Fruit fly (Drosophila melanogaster) whole organism, adult: Measurements from ENCODE around the gene foxo.
A peak's percentile ranks its signal among the peaks of the same experiment; 100 is the strongest.

Experiments
- CG11617 ChIP-seq: fragments of 200-800 bp; sonication (Bioruptor generic); optimal IDR thresholded peaks from 2 replicates; lab custom pipeline; 2017; ENCODE audit warnings: mild to moderate bottlenecking, missing biosample characterization, missing genetic modification reagents, missing genetic modification characterization
- CG12768 ChIP-seq: fragments of 200-800 bp; sonication (Bioruptor generic); optimal IDR thresholded peaks from 2 replicates; lab custom pipeline; 2017; ENCODE audit warnings: missing biosample characterization, missing genetic modification characterization, mild to moderate bottlenecking, moderate library complexity, missing genetic modification reagents
- CG14711 ChIP-seq: fragments of 200-800 bp; sonication (Bioruptor generic); optimal IDR thresholded peaks from 2 replicates; lab custom pipeline; 2018; ENCODE audit warnings: missing biosample characterization, mild to moderate bottlenecking, missing genetic modification characterization, moderate library complexity
- CG1620 ChIP-seq: fragments of 200-800 bp; sonication (Bioruptor generic); optimal IDR thresholded peaks from 2 replicates; lab custom pipeline; 2016; ENCODE audit warnings: missing biosample characterization, missing genetic modification characterization
- CG33017 ChIP-seq: fragments of 200-800 bp; sonication (Bioruptor generic); optimal IDR thresholded peaks from 2 replicates; lab custom pipeline; 2018; ENCODE audit warnings: missing biosample characterization, mild to moderate bottlenecking, missing genetic modification characterization, moderate library complexity
- CG5204 ChIP-seq: fragments of 200-800 bp; sonication (Bioruptor generic); optimal IDR thresholded peaks from 2 replicates; lab custom pipeline; 2016; ENCODE audit warnings: missing biosample characterization, missing genetic modification characterization
- CG7045 ChIP-seq: fragments of 200-800 bp; sonication (Bioruptor generic); optimal IDR thresholded peaks from 2 replicates; lab custom pipeline; 2017; ENCODE audit warnings: missing biosample characterization, mild to moderate bottlenecking, missing genetic modification characterization
- CG7101 ChIP-seq: fragments of 200-800 bp; sonication (Bioruptor generic); optimal IDR thresholded peaks from 2 replicates; lab custom pipeline; 2018; ENCODE audit warnings: missing biosample characterization, mild to moderate bottlenecking, missing genetic modification characterization, moderate library complexity
- Clk ChIP-seq: fragments of 200-800 bp; sonication (Bioruptor generic); optimal IDR thresholded peaks from 2 replicates; lab custom pipeline; 2017; ENCODE audit warnings: missing biosample characterization, missing genetic modification characterization
- Crg-1 ChIP-seq: fragments of 200-800 bp; sonication (Bioruptor generic); optimal IDR thresholded peaks from 2 replicates; lab custom pipeline; 2016; ENCODE audit warnings: missing biosample characterization, missing genetic modification characterization
- Hr96 ChIP-seq: fragments of 200-800 bp; sonication (Bioruptor generic); optimal IDR thresholded peaks from 2 replicates; lab custom pipeline; 2016; ENCODE audit warnings: missing biosample characterization, missing genetic modification characterization
- Mnt ChIP-seq: fragments of 200-800 bp; sonication (Bioruptor generic); optimal IDR thresholded peaks from 2 replicates; lab custom pipeline; 2016; ENCODE audit warnings: missing biosample characterization, mild to moderate bottlenecking, missing genetic modification characterization
- bab1 ChIP-seq: fragments of 200-800 bp; sonication (Bioruptor generic); optimal IDR thresholded peaks from 3 replicates; lab custom pipeline; 2019; ENCODE audit warnings: missing biosample characterization, mild to moderate bottlenecking, missing genetic modification characterization, moderate library complexity
- cic ChIP-seq: fragments of 200-800 bp; sonication (Bioruptor generic); optimal IDR thresholded peaks from 2 replicates; lab custom pipeline; 2017; ENCODE audit warnings: missing biosample characterization, mild to moderate bottlenecking, missing genetic modification characterization, moderate library complexity
- cnc ChIP-seq, 2 experiments: fragments of >200 bp; optimal IDR thresholded peaks; 2 replicates each; lab custom pipeline; 2017
- kay ChIP-seq: fragments of 200-800 bp; sonication (Bioruptor generic); peaks from one replicate; lab custom pipeline; 2016; ENCODE audit warnings: missing biosample characterization, missing genetic modification characterization, borderline replicate concordance
- ovo ChIP-seq: fragments of 200-800 bp; sonication (Bioruptor generic); optimal IDR thresholded peaks from 2 replicates; lab custom pipeline; 2016; ENCODE audit warnings: missing biosample characterization, missing genetic modification characterization
- pad ChIP-seq: fragments of 200-800 bp; sonication (Bioruptor generic); optimal IDR thresholded peaks from 3 replicates; lab custom pipeline; 2017; ENCODE audit warnings: missing biosample characterization, missing genetic modification characterization, mild to moderate bottlenecking, moderate library complexity, missing genetic modification reagents
- tj ChIP-seq: fragments of 200-800 bp; sonication (Bioruptor generic); optimal IDR thresholded peaks from 3 replicates; lab custom pipeline; 2017; ENCODE audit warnings: missing biosample characterization, mild to moderate bottlenecking, missing genetic modification characterization, moderate library complexity
- toe ChIP-seq: fragments of 200-800 bp; sonication (Bioruptor generic); optimal IDR thresholded peaks from 2 replicates; lab custom pipeline; 2016; ENCODE audit warnings: missing biosample characterization, missing genetic modification characterization

The foxo gene

DNA sequence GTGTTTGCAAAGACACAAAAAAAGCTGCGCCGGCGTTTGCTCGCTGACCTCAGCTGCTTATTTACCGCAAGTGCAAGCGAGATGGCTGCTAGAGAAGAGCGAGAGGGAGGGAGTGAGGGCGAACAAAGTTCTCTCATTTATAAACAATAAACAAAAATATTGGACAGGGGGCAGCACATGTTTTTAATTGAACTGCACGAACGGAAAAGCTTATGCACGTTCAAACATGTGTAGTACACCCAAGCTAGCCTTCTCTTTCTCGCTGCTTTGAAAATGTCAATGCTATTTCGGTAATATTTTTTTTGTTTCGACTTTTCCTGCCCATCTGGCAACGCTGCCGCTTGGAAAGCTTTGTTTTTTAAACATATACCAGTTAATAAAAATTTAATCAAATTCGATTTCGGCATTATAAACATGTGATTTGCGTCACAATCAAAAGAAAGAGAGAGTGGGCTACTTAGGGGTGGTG, 31.8 kb upstream of the foxo start:
- TF ChIP-seq ovo = peak; percentile 91
- TF ChIP-seq cic (GFP tag; lab: Kevin White, UChicago) = peak; percentile 98
- TF ChIP-seq kay (GFP tag; lab: Kevin White, UChicago) = peak; percentile 99
- TF ChIP-seq tj = peak; percentile 91
- peak; percentile 42 for TF ChIP-seq CG1620 (GFP tag; lab: Kevin White, UChicago)
- no peak for TF ChIP-seq cnc (optimal IDR thresholded peaks at IDR 0.05; lab: Kevin White, UChicago)
- TF ChIP-seq Hr96 = peak; percentile 71
- peak; percentile 75 for TF ChIP-seq toe (GFP tag; lab: Kevin White, UChicago)
- TF ChIP-seq pad (GFP tag; lab: Kevin White, UChicago) = peak; percentile 49
- peak; percentile 62 for TF ChIP-seq CG33017 (tag; lab: Kevin White, UChicago)
- peak; percentile 41 for TF ChIP-seq bab1 (GFP tag; lab: Kevin White, UChicago)
- peak; percentile 96 for TF ChIP-seq CG12768 (GFP tag; lab: Kevin White, UChicago)
- peak; percentile 99 for TF ChIP-seq Mnt (GFP tag; lab: Kevin White, UChicago)
- TF ChIP-seq Crg-1 = peak; percentile 46
- no peak for TF ChIP-seq CG5204 (GFP tag; lab: Kevin White, UChicago)
- peak; percentile 84 for TF ChIP-seq CG11617
- peak; percentile 75 for TF ChIP-seq CG7045 (GFP tag; lab: Kevin White, UChicago)
- TF ChIP-seq Clk (GFP tag; lab: Kevin White, UChicago) = peak; percentile 35
- peak; percentile 72 for TF ChIP-seq CG7101 (tag; lab: Kevin White, UChicago)
- no peak for TF ChIP-seq CG14711 (tag; lab: Kevin White, UChicago)

DNA sequence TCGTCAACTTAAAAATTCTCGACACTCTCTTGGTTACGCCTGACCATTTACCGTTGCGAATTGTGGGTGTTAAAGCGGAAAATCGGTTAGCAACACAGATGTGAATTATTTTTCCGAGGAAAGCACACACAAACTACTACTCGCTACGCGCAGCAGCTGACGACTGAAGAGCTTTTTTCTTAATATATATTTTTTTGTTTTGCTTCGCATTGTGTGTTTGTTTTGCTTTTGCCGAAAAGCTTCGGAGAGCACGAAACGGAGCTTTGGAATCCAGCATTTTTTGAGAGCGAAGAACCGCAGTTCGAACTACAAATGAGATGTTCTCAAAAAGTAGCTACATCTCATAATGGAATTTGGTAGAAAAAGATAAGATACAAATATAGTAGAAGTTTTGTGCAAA, 30.9 kb upstream of the foxo start:
- TF ChIP-seq tj = no peak
- peak; percentile 99 for TF ChIP-seq kay (GFP tag; lab: Kevin White, UChicago)
- TF ChIP-seq cic (GFP tag; lab: Kevin White, UChicago) = peak; percentile 65

DNA sequence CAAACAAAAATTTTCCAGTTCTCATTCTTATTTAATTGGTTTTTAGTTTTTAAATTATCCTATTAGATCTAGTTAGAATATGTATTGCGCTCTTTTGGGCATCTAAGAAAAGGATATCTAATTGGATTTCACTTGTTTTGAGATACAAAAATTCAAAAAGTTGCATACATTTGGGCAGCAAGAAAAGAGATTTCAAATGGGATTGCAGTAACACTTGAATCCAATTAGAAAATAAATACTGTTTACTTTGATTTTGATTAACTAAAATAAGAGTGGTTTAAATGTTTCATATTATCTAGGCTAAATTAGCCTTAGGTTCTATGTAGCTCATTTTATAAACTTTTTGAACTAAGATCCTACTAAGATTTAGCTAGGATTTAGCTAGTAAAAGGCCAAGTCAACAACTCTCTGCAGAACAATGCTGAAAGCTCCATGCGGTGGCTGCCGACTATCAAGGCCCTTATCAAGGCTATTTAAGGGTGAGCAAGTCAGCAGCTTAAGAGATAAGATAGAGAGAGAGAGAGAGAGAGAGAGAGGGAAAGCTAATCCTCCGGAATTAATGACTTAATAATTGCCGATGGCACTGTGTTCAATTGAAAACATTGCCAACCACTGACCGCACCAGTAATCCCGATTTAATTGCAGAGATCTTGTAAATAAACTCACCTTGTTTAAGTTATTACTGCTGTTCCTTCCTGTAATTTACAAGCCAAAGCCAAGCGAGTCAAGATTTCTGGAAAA, 30.4 kb upstream of the foxo start:
- TF ChIP-seq CG12768 (GFP tag; lab: Kevin White, UChicago) (peak; percentile 24), Mnt (GFP tag; lab: Kevin White, UChicago) (peak; percentile 5), CG7101 (tag; lab: Kevin White, UChicago) (no peak), cnc (optimal IDR thresholded peaks at IDR 0.05; lab: Kevin White, UChicago) (no peak), kay (GFP tag; lab: Kevin White, UChicago) (peak; percentile 84), ovo (no peak), CG14711 (tag; lab: Kevin White, UChicago) (no peak), Hr96 (no peak), tj (no peak), cic (GFP tag; lab: Kevin White, UChicago) (no peak), pad (GFP tag; lab: Kevin White, UChicago) (no peak), CG7045 (GFP tag; lab: Kevin White, UChicago) (no peak), bab1 (GFP tag; lab: Kevin White, UChicago) (no peak), CG33017 (tag; lab: Kevin White, UChicago) (no peak), Crg-1 (no peak), toe (GFP tag; lab: Kevin White, UChicago) (no peak), CG1620 (GFP tag; lab: Kevin White, UChicago) (no peak), CG11617 (no peak), Clk (GFP tag; lab: Kevin White, UChicago) (no peak), CG5204 (GFP tag; lab: Kevin White, UChicago) (no peak)

DNA sequence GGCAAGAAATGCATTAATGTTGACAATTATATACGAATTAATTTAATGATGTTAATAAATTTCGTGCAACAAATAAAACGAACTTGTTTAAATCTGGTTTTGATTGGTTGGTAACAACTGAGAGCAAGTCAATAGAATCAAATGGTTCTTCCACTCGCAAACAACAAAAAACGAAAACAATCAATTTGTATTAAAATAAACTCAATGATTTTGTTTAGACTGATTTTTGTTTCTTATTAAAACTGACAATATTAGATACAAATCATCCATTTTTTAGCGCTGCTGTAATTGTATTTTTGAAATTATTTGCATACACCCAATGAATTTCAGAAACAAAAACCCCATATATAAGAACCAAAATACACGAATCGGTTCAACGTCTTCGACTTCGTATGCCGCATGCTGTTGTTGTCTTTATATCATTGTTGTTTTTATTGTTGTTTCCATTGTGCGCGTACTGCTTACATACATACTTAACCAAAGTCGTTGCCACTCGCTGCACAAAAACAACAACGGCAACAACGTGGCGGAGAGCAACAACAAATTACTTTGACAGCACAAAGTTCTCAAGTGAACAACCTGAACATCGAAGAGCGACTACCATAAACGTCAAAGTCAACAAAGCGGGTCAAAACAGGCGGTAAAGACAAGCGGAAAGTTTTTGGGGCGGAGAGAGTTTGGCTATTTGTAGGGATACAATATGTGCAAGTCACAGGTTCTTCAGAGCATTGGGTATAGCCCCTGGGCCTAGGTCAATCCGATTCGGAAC, 29.6 kb upstream of the foxo start:
- TF ChIP-seq tj (peak; percentile 17), CG5204 (GFP tag; lab: Kevin White, UChicago) (no peak), cnc (optimal IDR thresholded peaks at IDR 0.05; lab: Kevin White, UChicago) (peak in 1 of 2 experiments; percentile 72)

DNA sequence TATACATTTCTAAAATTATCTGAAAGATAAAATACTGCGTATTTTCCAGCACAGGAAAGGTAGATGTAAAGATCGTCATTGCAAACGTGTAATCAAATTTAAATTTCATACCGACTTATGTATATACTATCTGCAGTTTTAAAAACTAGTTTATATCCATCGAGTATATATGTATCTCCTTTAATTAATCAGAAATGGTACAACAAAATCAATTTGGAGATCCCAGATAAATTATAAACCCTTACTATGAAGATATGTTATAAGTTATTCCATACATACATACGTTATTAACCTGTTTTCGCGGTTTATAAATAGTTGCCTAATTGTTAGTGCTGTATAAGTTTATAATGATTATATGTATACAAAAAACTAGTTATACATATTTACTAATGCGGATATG, 28.6 kb upstream of the foxo start:
- TF ChIP-seq CG14711 (tag; lab: Kevin White, UChicago) = no peak
- peak in 1 of 2 experiments; percentile 1 for TF ChIP-seq cnc (optimal IDR thresholded peaks at IDR 0.05; lab: Kevin White, UChicago)

DNA sequence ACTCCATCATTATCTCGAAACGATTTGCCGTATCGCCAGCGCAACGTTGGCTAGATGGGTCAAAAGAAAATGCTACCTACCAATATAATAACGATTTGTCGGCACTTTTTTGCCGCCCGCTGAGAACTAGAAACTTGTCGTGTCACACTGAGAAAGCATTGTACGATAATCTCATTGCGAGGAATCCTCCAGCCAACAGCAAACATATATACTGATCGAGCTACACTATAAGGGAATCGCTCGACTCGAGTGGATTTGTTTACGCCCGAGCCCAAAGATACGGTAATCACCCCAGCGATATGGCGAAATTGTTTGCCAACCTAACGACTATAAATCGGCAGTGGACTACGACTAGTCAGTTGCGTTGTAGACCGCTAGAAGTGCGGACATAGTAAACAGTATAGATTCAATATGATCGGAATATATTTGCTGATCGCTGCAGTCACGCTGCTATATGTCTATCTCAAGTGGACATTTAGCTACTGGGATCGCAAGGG, 27.8 kb upstream of the foxo start, which contains the start of gene Cyp6d5:
Gene Cyp6d5, plus strand, starts transcription at position 356 of the 497 bp plus-strand sequence.
- TF ChIP-seq Mnt (GFP tag; lab: Kevin White, UChicago) = peak; percentile 69
- TF ChIP-seq CG33017 (tag; lab: Kevin White, UChicago) = peak; percentile 39
- TF ChIP-seq CG12768 (GFP tag; lab: Kevin White, UChicago) = peak; percentile 59
- no peak for TF ChIP-seq CG5204 (GFP tag; lab: Kevin White, UChicago)
- TF ChIP-seq cic (GFP tag; lab: Kevin White, UChicago) = peak; percentile 98
- peak; percentile 3 for TF ChIP-seq CG14711 (tag; lab: Kevin White, UChicago)
- TF ChIP-seq tj = peak; percentile 76
- peak; percentile 71 to 96 for TF ChIP-seq cnc (optimal IDR thresholded peaks at IDR 0.05; lab: Kevin White, UChicago)
- TF ChIP-seq CG7045 (GFP tag; lab: Kevin White, UChicago) = peak; percentile 18
- TF ChIP-seq Hr96 = no peak
- TF ChIP-seq CG1620 (GFP tag; lab: Kevin White, UChicago) = no peak
- peak; percentile 24 for TF ChIP-seq CG7101 (tag; lab: Kevin White, UChicago)
- no peak for TF ChIP-seq toe (GFP tag; lab: Kevin White, UChicago)
- TF ChIP-seq Clk (GFP tag; lab: Kevin White, UChicago) = no peak
- TF ChIP-seq pad (GFP tag; lab: Kevin White, UChicago) = no peak
- peak; percentile 22 for TF ChIP-seq Crg-1
- TF ChIP-seq CG11617 = no peak
- no peak for TF ChIP-seq kay (GFP tag; lab: Kevin White, UChicago)
- TF ChIP-seq bab1 (GFP tag; lab: Kevin White, UChicago) = no peak
- peak; percentile 31 for TF ChIP-seq ovo
